Worm (Caenorhabditis elegans) whole organism, young adult: ENCODE data around the gene ZC412.5.

Experiments
- K12H6.12 ChIP-seq: fragments of 200-800 bp; sonication (Bioruptor generic); optimal IDR thresholded peaks from 2 replicates; lab custom pipeline; 2018; ENCODE audit warnings: mild to moderate bottlenecking, missing genetic modification characterization, missing compliant biosample characterization
- him-1 ChIP-seq: sonication (generic microtip); optimal IDR thresholded peaks from 2 replicates; lab custom pipeline; 2016; ENCODE audit warnings: missing genotype, missing genetic modification reagents, missing genetic modification characterization, missing compliant biosample characterization
- sea-2 ChIP-seq: fragments of 200-800 bp; sonication (Bioruptor generic); IDR thresholded peaks from 2 replicates; pipeline ENCODE4 v1.3.6; 2022; ENCODE audit warnings: missing genetic modification characterization, missing compliant biosample characterization
- zfh-2 ChIP-seq: fragments of 200-800 bp; sonication (Bioruptor generic); conservative IDR thresholded peaks from 2 replicates; pipeline ENCODE4 v1.3.6; 2022; ENCODE audit warnings: missing genetic modification reagents, missing genetic modification characterization, missing compliant biosample characterization
- ztf-3 ChIP-seq: fragments of 200-800 bp; sonication (Bioruptor generic); optimal IDR thresholded peaks from 2 replicates; lab custom pipeline; 2018; ENCODE audit warnings: mild to moderate bottlenecking, missing genetic modification characterization, missing compliant biosample characterization

ce11 chrV:14877242-14877819 is 2.1 kb upstream of the ZC412.5 start:
- TF ChIP-seq zfh-2 (GFP tag; lab: Robert Waterston, UW) (no peak), sea-2 (no peak), him-1 (tag; lab: Kevin White, UChicago) (no peak), K12H6.12 (tag; lab: Kevin White, UChicago) (no peak), ztf-3 (GFP tag; lab: Kevin White, UChicago) (no peak)
